Worm (Caenorhabditis elegans) whole organism, L4 larva: ENCODE results near the gene ttbk-8.2.

Experiments used
- D1046.2 ChIP-seq: fragments of 200-800 bp; sonication (Bioruptor generic); IDR thresholded peaks from 2 replicates; pipeline ENCODE4 v1.3.6; 2022; ENCODE audit warnings: missing genetic modification characterization, missing compliant biosample characterization
- F10B5.3 ChIP-seq: sonication (generic microtip); optimal IDR thresholded peaks from 2 replicates; lab custom pipeline; 2016; ENCODE audit warnings: mild to moderate bottlenecking, missing genetic modification characterization, missing compliant biosample characterization
- F37D6.2 ChIP-seq: sonication (generic microtip); optimal IDR thresholded peaks from 2 replicates; lab custom pipeline; 2016; ENCODE audit warnings: mild to moderate bottlenecking, missing genetic modification characterization, missing compliant biosample characterization
- F49E8.2 ChIP-seq: sonication (generic microtip); optimal IDR thresholded peaks from 2 replicates; lab custom pipeline; 2016; ENCODE audit warnings: missing compliant biosample characterization, mild to moderate bottlenecking, missing genetic modification characterization, borderline replicate concordance
- T26A8.4 ChIP-seq: fragments of 200-800 bp; sonication (Bioruptor generic); IDR thresholded peaks from 2 replicates; pipeline ENCODE4 v1.3.6; 2022; ENCODE audit warnings: missing genetic modification characterization, missing compliant biosample characterization
- ZK546.5 ChIP-seq, 2 experiments: sonication (generic microtip); optimal IDR thresholded peaks; 2 replicates each; lab custom pipeline; 2017; ENCODE audit warnings: missing biosample characterization in 2 of 2, missing genetic modification characterization in 2 of 2
- aha-1 ChIP-seq: fragments of 150-350 bp; peaks from one replicate; lab custom pipeline; 2014; ENCODE audit warnings: missing biosample characterization, missing genetic modification characterization
- ama-1 ChIP-seq: fragments of 150-350 bp; optimal IDR thresholded peaks from 2 replicates; lab custom pipeline; 2014; ENCODE audit warnings: inconsistent platforms, mixed read lengths
- ceh-28 ChIP-seq: fragments of 150-350 bp; optimal IDR thresholded peaks from 2 replicates; lab custom pipeline; 2014; ENCODE audit warnings: missing biosample characterization, missing genetic modification reagents, missing genetic modification characterization
- ceh-32 ChIP-seq: sonication (generic microtip); optimal IDR thresholded peaks from 2 replicates; lab custom pipeline; 2016; ENCODE audit warnings: mild to moderate bottlenecking, missing genetic modification characterization, missing compliant biosample characterization; ENCODE audit not compliant: poor library complexity
- ceh-44 ChIP-seq: fragments of 200-800 bp; sonication (Bioruptor generic); IDR thresholded peaks from 2 replicates; pipeline ENCODE4 v1.3.6; 2022; ENCODE audit warnings: missing genetic modification reagents, missing genetic modification characterization, missing compliant biosample characterization
- ceh-62 ChIP-seq: sonication (generic microtip); optimal IDR thresholded peaks from 2 replicates; lab custom pipeline; 2017; ENCODE audit warnings: missing biosample characterization, missing genetic modification characterization
- ceh-82 ChIP-seq: sonication (generic microtip); optimal IDR thresholded peaks from 2 replicates; lab custom pipeline; 2017; ENCODE audit warnings: missing biosample characterization, missing genetic modification characterization
- cey-2 ChIP-seq: sonication (generic microtip); optimal IDR thresholded peaks from 3 replicates; lab custom pipeline; 2017; ENCODE audit warnings: missing genetic modification characterization, mild to moderate bottlenecking, missing compliant biosample characterization, antibody characterized with exemption, borderline replicate concordance; ENCODE audit not compliant: insufficient read depth
- daf-19 ChIP-seq: fragments of 200-800 bp; sonication (Bioruptor generic); conservative IDR thresholded peaks from 2 replicates; pipeline ENCODE4 v1.3.6; 2022; ENCODE audit warnings: missing genetic modification characterization, missing compliant biosample characterization
- dmd-6 ChIP-seq: fragments of 200-800 bp; sonication (Bioruptor generic); IDR thresholded peaks from 2 replicates; pipeline ENCODE4 v1.3.6; 2022; ENCODE audit warnings: missing genetic modification reagents, missing genetic modification characterization, missing compliant biosample characterization
- egl-27 ChIP-seq: sonication (generic microtip); optimal IDR thresholded peaks from 3 replicates; lab custom pipeline; 2017; ENCODE audit warnings: missing biosample characterization, missing genetic modification reagents, missing genetic modification characterization
- egl-43 ChIP-seq: fragments of 200-800 bp; sonication (Bioruptor generic); IDR thresholded peaks from 2 replicates; pipeline ENCODE4 v1.3.6; 2022; ENCODE audit warnings: missing genetic modification reagents, missing genetic modification characterization, missing compliant biosample characterization
- gei-8 ChIP-seq: fragments of 200-800 bp; sonication (Bioruptor generic); optimal IDR thresholded peaks from 2 replicates; lab custom pipeline; 2018; ENCODE audit warnings: mild to moderate bottlenecking, missing genetic modification characterization, missing compliant biosample characterization
- lim-7 ChIP-seq: fragments of 200-800 bp; sonication (Bioruptor generic); IDR thresholded peaks from 2 replicates; pipeline ENCODE4 v1.3.6; 2022; ENCODE audit warnings: missing genetic modification characterization, missing compliant biosample characterization
- lin-1 ChIP-seq: fragments of 200-800 bp; sonication (Bioruptor generic); IDR thresholded peaks from 2 replicates; pipeline ENCODE4 v1.3.6; 2022; ENCODE audit warnings: missing genetic modification reagents, missing genetic modification characterization, missing compliant biosample characterization
- lin-13 ChIP-seq: fragments of 150-350 bp; optimal IDR thresholded peaks from 2 replicates; lab custom pipeline; 2014; ENCODE audit warnings: missing biosample characterization, missing genetic modification reagents, missing genetic modification characterization
- lin-15B ChIP-seq: fragments of 150-350 bp; sonication (generic microtip); optimal IDR thresholded peaks from 3 replicates; lab custom pipeline; 2014; ENCODE audit warnings: missing biosample characterization, missing genetic modification characterization
- lin-29 ChIP-seq: fragments of 200-800 bp; sonication (Bioruptor generic); IDR thresholded peaks from 2 replicates; pipeline ENCODE4 v1.3.6; 2022; ENCODE audit warnings: missing genetic modification reagents, missing genetic modification characterization, missing compliant biosample characterization
- lin-38 ChIP-seq: fragments of 200-800 bp; sonication (Bioruptor generic); IDR thresholded peaks from 2 replicates; pipeline ENCODE4 v1.3.6; 2022; ENCODE audit warnings: missing genetic modification reagents, missing genetic modification characterization, missing compliant biosample characterization
- lin-39 ChIP-seq: fragments of 150-350 bp; optimal IDR thresholded peaks from 2 replicates; lab custom pipeline; 2014; ENCODE audit warnings: missing biosample characterization, missing genetic modification reagents, missing genetic modification characterization
- lir-3 ChIP-seq: sonication (generic microtip); optimal IDR thresholded peaks from 2 replicates; lab custom pipeline; 2016; ENCODE audit warnings: mild to moderate bottlenecking, missing genetic modification characterization, missing compliant biosample characterization
- lsy-2 ChIP-seq, 2 experiments: fragments of 150-350 bp in 1 of 2; sonication (generic microtip) in 1 of 2; optimal IDR thresholded peaks; 2 replicates each; lab custom pipeline; 2014 to 2017; ENCODE audit warnings: missing biosample characterization in 2 of 2, missing genetic modification characterization in 2 of 2
- madf-9 ChIP-seq: fragments of 200-800 bp; sonication (Bioruptor generic); conservative IDR thresholded peaks from 2 replicates; pipeline ENCODE4 v1.3.6; 2022; ENCODE audit warnings: missing genetic modification reagents, missing genetic modification characterization, missing compliant biosample characterization
- mep-1 ChIP-seq: fragments of 150-350 bp; sonication (generic microtip); optimal IDR thresholded peaks from 3 replicates; lab custom pipeline; 2014; ENCODE audit warnings: missing biosample characterization, missing genetic modification characterization
- mes-2 ChIP-seq: sonication (generic microtip); optimal IDR thresholded peaks from 2 replicates; lab custom pipeline; 2016; ENCODE audit warnings: missing genotype, mild to moderate bottlenecking, missing genetic modification characterization, missing compliant biosample characterization; ENCODE audit not compliant: poor library complexity, severe bottlenecking
- mxl-3 ChIP-seq: fragments of 200-800 bp; sonication (Bioruptor generic); optimal IDR thresholded peaks from 2 replicates; lab custom pipeline; 2018; ENCODE audit warnings: mild to moderate bottlenecking, missing genetic modification characterization, missing compliant biosample characterization
- nhr-102 ChIP-seq: sonication (generic microtip); optimal IDR thresholded peaks from 2 replicates; lab custom pipeline; 2016; ENCODE audit warnings: mild to moderate bottlenecking, missing genetic modification characterization, moderate library complexity, missing compliant biosample characterization
- nhr-11 ChIP-seq: fragments of 150-350 bp; optimal IDR thresholded peaks from 2 replicates; lab custom pipeline; 2014; ENCODE audit warnings: missing biosample characterization, missing genetic modification characterization
- nhr-237 ChIP-seq: sonication (generic microtip); optimal IDR thresholded peaks from 2 replicates; lab custom pipeline; 2017; ENCODE audit warnings: missing biosample characterization, missing genetic modification characterization
- nhr-28 ChIP-seq: fragments of 150-350 bp; optimal IDR thresholded peaks from 2 replicates; lab custom pipeline; 2014; ENCODE audit warnings: missing biosample characterization, missing genetic modification characterization
- nhr-42 ChIP-seq: fragments of 200-800 bp; sonication (Bioruptor generic); IDR thresholded peaks from 2 replicates; pipeline ENCODE4 v1.3.6; 2022; ENCODE audit warnings: missing genetic modification characterization, missing compliant biosample characterization
- nhr-48 ChIP-seq: sonication (generic microtip); optimal IDR thresholded peaks from 2 replicates; lab custom pipeline; 2016; ENCODE audit warnings: mild to moderate bottlenecking, missing genetic modification characterization, missing compliant biosample characterization
- nhr-77 ChIP-seq: fragments of 150-350 bp; optimal IDR thresholded peaks from 2 replicates; lab custom pipeline; 2014; ENCODE audit warnings: missing biosample characterization, missing genetic modification characterization
- rbr-2 ChIP-seq: sonication (generic microtip); optimal IDR thresholded peaks from 2 replicates; lab custom pipeline; 2016; ENCODE audit warnings: missing genotype, missing genetic modification characterization, missing compliant biosample characterization
- skn-1 ChIP-seq: fragments of 150-350 bp; optimal IDR thresholded peaks from 2 replicates; lab custom pipeline; 2014; ENCODE audit warnings: missing biosample characterization, missing genetic modification characterization
- snpc-1.2 ChIP-seq: fragments of 200-800 bp; sonication (Bioruptor generic); IDR thresholded peaks from 2 replicates; pipeline ENCODE4 v1.3.6; 2022; ENCODE audit warnings: missing genetic modification reagents, missing genetic modification characterization, missing compliant biosample characterization
- snpc-4 ChIP-seq: fragments of 150-350 bp; optimal IDR thresholded peaks from 2 replicates; lab custom pipeline; 2014; ENCODE audit warnings: missing biosample characterization, missing genetic modification characterization
- spr-1 ChIP-seq: sonication (generic microtip); optimal IDR thresholded peaks from 2 replicates; lab custom pipeline; 2016; ENCODE audit warnings: mild to moderate bottlenecking, missing genetic modification characterization, missing compliant biosample characterization
- spr-3 ChIP-seq: fragments of 200-800 bp; sonication (Bioruptor generic); optimal IDR thresholded peaks from 2 replicates; lab custom pipeline; 2018; ENCODE audit warnings: mild to moderate bottlenecking, missing genetic modification characterization, missing compliant biosample characterization
- unc-130 ChIP-seq: sonication (generic microtip); optimal IDR thresholded peaks from 2 replicates; lab custom pipeline; 2016; ENCODE audit warnings: missing genetic modification reagents, missing genetic modification characterization, missing compliant biosample characterization
- unc-39 ChIP-seq: sonication (generic microtip); optimal IDR thresholded peaks from 2 replicates; lab custom pipeline; 2017; ENCODE audit warnings: missing biosample characterization, missing genetic modification characterization
- unc-62 ChIP-seq, 3 experiments: fragments of 150-350 bp in 1 of 3; sonication (generic microtip); optimal IDR thresholded peaks in 2 of 3; peaks in 1 of 3; 1 replicate in 1 of 3; 2 replicates in 2 of 3; lab custom pipeline; 2014 to 2017; ENCODE audit warnings: missing biosample characterization in 3 of 3, missing genetic modification characterization in 3 of 3, missing genetic modification reagents in 3 of 3, missing genotype in 1 of 3
- zag-1 ChIP-seq: fragments of 150-350 bp; optimal IDR thresholded peaks from 2 replicates; lab custom pipeline; 2014; ENCODE audit warnings: missing biosample characterization, missing genetic modification characterization
- zfp-3 ChIP-seq: fragments of 200-800 bp; sonication (Bioruptor generic); conservative IDR thresholded peaks from 2 replicates; pipeline ENCODE4 v1.3.6; 2022; ENCODE audit warnings: missing genetic modification reagents, missing genetic modification characterization, missing compliant biosample characterization
- zip-2 ChIP-seq: fragments of 150-350 bp; optimal IDR thresholded peaks from 2 replicates; lab custom pipeline; 2014; ENCODE audit warnings: missing biosample characterization, missing genetic modification characterization
- ztf-7 ChIP-seq: fragments of 150-350 bp; optimal IDR thresholded peaks from 2 replicates; lab custom pipeline; 2014; ENCODE audit warnings: missing biosample characterization, missing genetic modification characterization

The ttbk-8.2 gene

DNA sequence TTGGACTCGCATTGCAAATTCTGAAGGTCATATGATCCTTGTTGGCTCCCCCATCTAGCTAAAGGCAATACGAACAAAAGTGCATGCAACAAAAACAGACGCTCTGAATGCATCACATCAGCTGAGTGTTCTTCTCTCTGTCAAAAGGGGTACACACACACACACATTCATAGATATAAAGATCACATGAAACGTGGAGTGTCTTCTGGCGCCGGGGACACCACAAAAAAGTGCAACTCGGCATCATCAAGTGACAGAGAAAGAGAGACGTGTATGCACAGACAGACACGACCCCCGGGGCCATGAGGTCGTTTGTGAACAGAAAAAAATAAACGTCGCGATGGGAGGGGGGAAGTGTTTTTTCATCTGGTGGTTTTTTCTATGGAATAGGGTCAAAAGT, 24.4 kb upstream of the ttbk-8.2 start (continued):
- TF ChIP-seq unc-39 (tag; lab: Kevin White, UChicago) (no peak), cey-2 (tag; lab: Kevin White, UChicago) (no peak), nhr-28 (tag; lab: Kevin White, UChicago) (peak; percentile 98), ceh-62 (tag; lab: Kevin White, UChicago) (no peak), madf-9 (GFP tag; lab: Robert Waterston, UW) (no peak), lin-1 (GFP tag; lab: Robert Waterston, UW) (no peak), nhr-237 (tag; lab: Kevin White, UChicago) (no peak), F10B5.3 (tag; lab: Kevin White, UChicago) (peak; percentile 20), lin-39 (tag; lab: Kevin White, UChicago) (no peak), F49E8.2 (tag; lab: Kevin White, UChicago) (no peak), ceh-28 (tag; lab: Kevin White, UChicago) (no peak), lin-15B (tag; lab: Kevin White, UChicago) (no peak), rbr-2 (tag; lab: Kevin White, UChicago) (peak; percentile 86), lir-3 (tag; lab: Kevin White, UChicago) (no peak), nhr-42 (no peak), lim-7 (GFP tag; lab: Robert Waterston, UW) (0 out of 2 replicates have a peak, but pooled peaks have one; percentile 28), F37D6.2 (tag; lab: Kevin White, UChicago) (peak; percentile 76), nhr-102 (peak; percentile 48), nhr-48 (no peak), ztf-7 (no peak), ZK546.5 (tag; optimal IDR thresholded peaks at IDR 0.05; lab: Kevin White, UChicago) (no peak), mep-1 (tag; lab: Kevin White, UChicago) (peak; percentile 94), lin-38 (GFP tag; lab: Robert Waterston, UW) (peak; percentile 46), lsy-2 (tag; optimal IDR thresholded peaks at IDR 0.05; lab: Kevin White, UChicago) (peak; percentile 83 to 89), unc-62 (GFP tag; optimal IDR thresholded peaks at IDR 0.05 in 1 of 2; lab: Kevin White, UChicago) (peak in 1 of 2 experiments; percentile 99), unc-62 (tag; optimal IDR thresholded peaks at IDR 0.05; lab: Kevin White, UChicago) (peak; percentile 57), egl-43 (GFP tag; lab: Robert Waterston, UW) (peak; percentile 75; the same call in 1 of the 2 replicates), D1046.2 (GFP tag; lab: Robert Waterston, UW) (no peak), T26A8.4 (GFP tag; lab: Robert Waterston, UW) (no peak; the same call in 1 of the 2 replicates), mes-2 (tag; lab: Kevin White, UChicago) (peak; percentile 65), lin-29 (GFP tag; lab: Robert Waterston, UW) (0 out of 2 replicates have a peak, but pooled peaks have one; percentile 19), nhr-11 (tag; lab: Kevin White, UChicago) (peak; percentile 96), ceh-44 (GFP tag; lab: Robert Waterston, UW) (peak; percentile 44; the same call in 1 of the 2 replicates), egl-27 (tag; lab: Kevin White, UChicago) (no peak), daf-19 (no peak), lin-13 (GFP tag; lab: Kevin White, UChicago) (peak; percentile 9), snpc-4 (tag; lab: Kevin White, UChicago) (no peak), dmd-6 (GFP tag; lab: Robert Waterston, UW) (peak; percentile 65), skn-1 (tag; lab: Kevin White, UChicago) (no peak), zfp-3 (GFP tag; lab: Robert Waterston, UW) (no peak), gei-8 (GFP tag; lab: Kevin White, UChicago) (peak; percentile 68), zag-1 (tag; lab: Kevin White, UChicago) (peak; percentile 6), zip-2 (tag; lab: Kevin White, UChicago) (no peak), ama-1 (peak; percentile 61), spr-1 (tag; lab: Kevin White, UChicago) (peak; percentile 56), ceh-32 (tag; lab: Kevin White, UChicago) (no peak), snpc-1.2 (GFP tag; lab: Robert Waterston, UW) (no peak), spr-3 (no peak), aha-1 (tag; lab: Kevin White, UChicago) (peak; percentile 64), ceh-82 (tag; lab: Kevin White, UChicago) (no peak), mxl-3 (GFP tag; lab: Kevin White, UChicago) (peak; percentile 83), nhr-77 (peak; percentile 77), unc-130 (no peak)
